Fruit fly (Drosophila melanogaster): ENCODE results near the gene Usp32.

Gene Usp32

DNA sequence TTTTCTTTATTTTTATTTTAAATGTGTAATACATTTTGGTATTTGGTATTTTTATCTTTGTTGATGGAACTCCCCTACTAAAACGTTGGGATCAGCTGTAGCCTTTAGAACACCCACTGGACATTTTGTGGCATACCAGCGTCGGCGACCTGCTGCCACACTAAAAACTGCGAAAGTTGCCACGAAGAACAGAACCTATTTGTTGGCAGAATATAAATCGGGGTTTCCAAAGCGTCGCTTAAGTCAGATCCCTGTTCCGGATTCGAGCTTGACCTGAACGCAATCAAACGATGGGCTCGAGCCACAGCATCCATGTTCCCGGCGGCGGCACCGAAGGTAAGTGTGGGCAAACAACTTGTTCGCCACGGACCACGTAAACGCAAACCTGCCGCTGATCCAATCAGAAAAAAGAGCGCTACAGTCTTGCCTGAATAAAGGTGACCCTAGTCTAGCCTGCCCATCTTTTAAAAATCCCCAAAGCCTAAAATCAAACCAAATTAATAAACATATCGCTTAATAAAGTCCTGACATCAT lies 53.9 kb downstream of the Usp32 start, which contains the start of gene Grasp65 (continued):
- no peak for TF ChIP-seq ewg (GFP tag; optimal IDR thresholded peaks at IDR 0.05)
- peak; percentile 89 for TF ChIP-seq grau (tag; optimal IDR thresholded peaks at IDR 0.05)
- TF ChIP-seq CG2120 (GFP tag; optimal IDR thresholded peaks at IDR 0.05) = no peak
- TF ChIP-seq ato (GFP tag; IDR thresholded peaks at IDR 0.05; ENCODE audit: partially characterized antibody) = 0 out of 2 replicates have a peak, but pooled peaks have one; percentile 26
- TF ChIP-seq CG18262 (tag; optimal IDR thresholded peaks at IDR 0.05) = peak; percentile 38
- no peak for TF ChIP-seq fd64A (GFP tag; optimal IDR thresholded peaks at IDR 0.05)
- no peak for TF ChIP-seq CG15073 (GFP tag; optimal IDR thresholded peaks at IDR 0.05)
- TF ChIP-seq Elba2 (GFP tag; optimal IDR thresholded peaks at IDR 0.05) = peak; percentile 55
- TF ChIP-seq NFAT (GFP tag; IDR thresholded peaks at IDR 0.05) = no peak
- 0 out of 2 replicates have a peak, but pooled peaks have one; percentile 15 for TF ChIP-seq CG14441 (GFP tag; IDR thresholded peaks at IDR 0.05)
- TF ChIP-seq bbx (GFP tag; IDR thresholded peaks at IDR 0.05; ENCODE audit: partially characterized antibody) = peak; percentile 40; the same call in 1 of the 2 replicates
- peak; percentile 39 for TF ChIP-seq CG15514 (GFP tag; optimal IDR thresholded peaks at IDR 0.05)
- TF ChIP-seq CG1603 (tag; optimal IDR thresholded peaks at IDR 0.05) = peak; percentile 38
- TF ChIP-seq CG6272 (GFP tag; IDR thresholded peaks at IDR 0.05) = no peak
- TF ChIP-seq dmrt99B (tag; optimal IDR thresholded peaks at IDR 0.05) = no peak
- no peak for TF ChIP-seq CG12299 (tag; optimal IDR thresholded peaks at IDR 0.05)
- TF ChIP-seq CG12071 (GFP tag; optimal IDR thresholded peaks at IDR 0.05) = no peak
- TF ChIP-seq CG2116 (GFP tag; optimal IDR thresholded peaks at IDR 0.05) = no peak
- peak; percentile 56 for TF ChIP-seq sd (tag; optimal IDR thresholded peaks at IDR 0.05)
- TF ChIP-seq gfzf (GFP tag; optimal IDR thresholded peaks at IDR 0.05) = peak; percentile 77
- TF ChIP-seq Awh (GFP tag; IDR thresholded peaks at IDR 0.05) = no peak
- no peak for TF ChIP-seq CG3726 (GFP tag; IDR thresholded peaks at IDR 0.05)
- TF ChIP-seq BEAF-32 (GFP tag; optimal IDR thresholded peaks at IDR 0.05) = peak; percentile 5
- no peak for TF ChIP-seq Lpt (GFP tag; optimal IDR thresholded peaks at IDR 0.05)
- TF ChIP-seq Sin3A (optimal IDR thresholded peaks at IDR 0.05) = peak; percentile 4
- peak; percentile 15 to 91 for TF ChIP-seq crp (GFP tag; optimal IDR thresholded peaks at IDR 0.05)
- TF ChIP-seq Sry-β (GFP tag; optimal IDR thresholded peaks at IDR 0.05) = no peak
- TF ChIP-seq HmgZ (tag; optimal IDR thresholded peaks at IDR 0.05) = peak; percentile 53
- no peak for TF ChIP-seq CG3065 (GFP tag; optimal IDR thresholded peaks at IDR 0.05)
- TF ChIP-seq Med (GFP tag) = peak; percentile 61
- no peak for TF ChIP-seq Doc2 (GFP tag; IDR thresholded peaks at IDR 0.05)
- TF ChIP-seq CG15269 (tag; optimal IDR thresholded peaks at IDR 0.05) = peak; percentile 4
- TF ChIP-seq gcm (GFP tag; optimal IDR thresholded peaks at IDR 0.05) = no peak
- TF ChIP-seq B-H2 (GFP tag; optimal IDR thresholded peaks at IDR 0.05) = peak; percentile 14
- 0 out of 2 replicates have a peak, but pooled peaks have one; percentile 11 for TF ChIP-seq CG9932 (GFP tag; IDR thresholded peaks at IDR 0.05)
- peak; percentile 27 for TF ChIP-seq sug (tag; optimal IDR thresholded peaks at IDR 0.05)
- TF ChIP-seq CG2889 (GFP tag; IDR thresholded peaks at IDR 0.05) = no peak
- TF ChIP-seq CG14710 (tag; optimal IDR thresholded peaks at IDR 0.05) = peak; percentile 33
- 0 out of 2 replicates have a peak, but pooled peaks have one; percentile 14 for TF ChIP-seq CG17328 (GFP tag; IDR thresholded peaks at IDR 0.05)
- peak; percentile 77 for TF ChIP-seq Nf-YC (tag; optimal IDR thresholded peaks at IDR 0.05)
- TF ChIP-seq CG10147 (GFP tag; optimal IDR thresholded peaks at IDR 0.05) = peak; percentile 28
- TF ChIP-seq CG34376 (GFP tag; optimal IDR thresholded peaks at IDR 0.05) = peak; percentile 24
- no peak for TF ChIP-seq jing (GFP tag; optimal IDR thresholded peaks at IDR 0.05)
- peak; percentile 38 for TF ChIP-seq gem (tag; optimal IDR thresholded peaks at IDR 0.05)
- TF ChIP-seq CG2712 (tag; optimal IDR thresholded peaks at IDR 0.05) = peak; percentile 63
- TF ChIP-seq dysf (GFP tag; IDR thresholded peaks at IDR 0.05) = 0 out of 3 replicates have a peak, but pooled peaks have one; percentile 17
- TF ChIP-seq Hr51 (GFP tag; optimal IDR thresholded peaks at IDR 0.05) = peak in 1 of 2 experiments; percentile 8
- no peak for TF ChIP-seq nerfin-2 (GFP tag; IDR thresholded peaks at IDR 0.05; ENCODE audit: partially characterized antibody)
- peak; percentile 15 for TF ChIP-seq her (GFP tag; optimal IDR thresholded peaks at IDR 0.05)

Data from whole organism, embryonic.